Fruit fly (Drosophila melanogaster) whole organism, embryonic: Measurements from ENCODE around the gene Sap30.

Experiments used
- Aef1 ChIP-seq: fragments of 200-800 bp; sonication (Bioruptor generic); IDR thresholded peaks from 3 replicates; pipeline ENCODE4 v1.3.6; 2022; ENCODE audit warnings: missing biosample characterization, missing genetic modification characterization
- B-H2 ChIP-seq: fragments of 200-800 bp; sonication (Bioruptor generic); optimal IDR thresholded peaks from 2 replicates; lab custom pipeline; 2018; ENCODE audit warnings: missing biosample characterization, mild to moderate bottlenecking, missing genetic modification characterization
- CG10267 ChIP-seq: fragments of 200-800 bp; sonication (Bioruptor generic); optimal IDR thresholded peaks from 2 replicates; lab custom pipeline; 2018; ENCODE audit warnings: missing biosample characterization, mild to moderate bottlenecking, missing genetic modification characterization, moderate library complexity
- CG10321 ChIP-seq: fragments of 200-800 bp; sonication (Bioruptor generic); IDR thresholded peaks from 2 replicates; pipeline ENCODE4 v1.3.6; 2022; ENCODE audit warnings: missing biosample characterization, missing genetic modification characterization
- CG10543 ChIP-seq: fragments of 200-800 bp; sonication (Bioruptor generic); optimal IDR thresholded peaks from 3 replicates; lab custom pipeline; 2017; ENCODE audit warnings: missing biosample characterization, mild to moderate bottlenecking, missing genetic modification characterization, moderate library complexity
- CG11398 ChIP-seq: fragments of 200-800 bp; sonication (Bioruptor generic); optimal IDR thresholded peaks from 2 replicates; lab custom pipeline; 2016; ENCODE audit warnings: missing biosample characterization, missing genetic modification characterization
- CG1233 ChIP-seq: fragments of 200-800 bp; sonication (Bioruptor generic); optimal IDR thresholded peaks from 4 replicates; lab custom pipeline; 2018; ENCODE audit warnings: missing biosample characterization, mild to moderate bottlenecking, missing genetic modification characterization
- CG12659 ChIP-seq: fragments of 200-800 bp; sonication (Bioruptor generic); optimal IDR thresholded peaks from 3 replicates; lab custom pipeline; 2017; ENCODE audit warnings: mild to moderate bottlenecking, missing biosample characterization, missing genetic modification reagents, missing genetic modification characterization
- CG13123 ChIP-seq: fragments of 200-800 bp; sonication (Bioruptor generic); optimal IDR thresholded peaks from 2 replicates; lab custom pipeline; 2016; ENCODE audit warnings: missing biosample characterization, missing genetic modification characterization
- CG15269 ChIP-seq: fragments of 200-800 bp; sonication (Bioruptor generic); optimal IDR thresholded peaks from 2 replicates; lab custom pipeline; 2018; ENCODE audit warnings: missing biosample characterization, mild to moderate bottlenecking, missing genetic modification characterization, moderate library complexity
- CG17829 ChIP-seq: fragments of 200-800 bp; optimal IDR thresholded peaks from 2 replicates; lab custom pipeline; 2019; ENCODE audit warnings: missing biosample characterization, mild to moderate bottlenecking, missing genetic modification characterization, moderate library complexity
- CG18619 ChIP-seq: fragments of 200-800 bp; sonication (Bioruptor generic); optimal IDR thresholded peaks from 3 replicates; lab custom pipeline; 2017; ENCODE audit warnings: missing biosample characterization, mild to moderate bottlenecking, missing genetic modification characterization
- CG2889 ChIP-seq: fragments of 200-800 bp; sonication (Bioruptor generic); IDR thresholded peaks from 3 replicates; pipeline ENCODE4 v1.3.6; 2022; ENCODE audit warnings: missing biosample characterization, missing genetic modification characterization
- CG34224 ChIP-seq: fragments of 200-800 bp; sonication (Bioruptor generic); IDR thresholded peaks from 3 replicates; pipeline ENCODE4 v1.3.6; 2022; ENCODE audit warnings: missing biosample characterization, missing genetic modification characterization; ENCODE audit not compliant: partially characterized antibody
- CG6175 ChIP-seq: fragments of 200-800 bp; sonication (Bioruptor generic); IDR thresholded peaks from 3 replicates; pipeline ENCODE4 v1.3.6; 2022; ENCODE audit warnings: missing biosample characterization, missing genetic modification characterization
- CG7357 ChIP-seq: fragments of 200-800 bp; sonication (Bioruptor generic); IDR thresholded peaks from 3 replicates; pipeline ENCODE4 v1.3.6; 2022; ENCODE audit warnings: missing biosample characterization, missing genetic modification characterization
- CG7928 ChIP-seq: fragments of 200-800 bp; sonication (Bioruptor generic); optimal IDR thresholded peaks from 2 replicates; lab custom pipeline; 2017; ENCODE audit warnings: missing biosample characterization, mild to moderate bottlenecking, missing genetic modification characterization
- CG7987 ChIP-seq: fragments of 200-800 bp; sonication (Bioruptor generic); optimal IDR thresholded peaks from 2 replicates; lab custom pipeline; 2018; ENCODE audit warnings: missing biosample characterization, mild to moderate bottlenecking, missing genetic modification characterization, moderate library complexity
- CG8281 ChIP-seq: fragments of 200-800 bp; sonication (Bioruptor generic); optimal IDR thresholded peaks from 2 replicates; lab custom pipeline; 2018; ENCODE audit warnings: missing biosample characterization, mild to moderate bottlenecking, missing genetic modification characterization, moderate library complexity
- CG9215 ChIP-seq: fragments of 200-800 bp; sonication (Bioruptor generic); IDR thresholded peaks from 2 replicates; pipeline ENCODE4 v1.3.6; 2022; ENCODE audit warnings: missing biosample characterization, missing genetic modification characterization
- Dbx ChIP-seq: fragments of 200-800 bp; sonication (Bioruptor generic); IDR thresholded peaks from 3 replicates; pipeline ENCODE4 v1.3.6; 2022; ENCODE audit warnings: missing biosample characterization, missing genetic modification characterization
- Dfd ChIP-seq, 2 experiments: fragments of >200 bp; optimal IDR thresholded peaks; 2 replicates each; lab custom pipeline; 2017; ENCODE audit warnings: missing biosample characterization in 2 of 2, missing genetic modification characterization in 2 of 2
- Eip74EF ChIP-seq, 2 experiments: fragments of 200-800 bp in 1 of 2; fragments of >200 bp in 1 of 2; sonication (Bioruptor generic) in 1 of 2; optimal IDR thresholded peaks; 2 replicates each; lab custom pipeline; 2017 to 2019; ENCODE audit warnings: missing biosample characterization in 2 of 2, missing genetic modification characterization in 2 of 2, mild to moderate bottlenecking in 1 of 2, moderate library complexity in 1 of 2
- Gug ChIP-seq: fragments of 200-800 bp; sonication (Bioruptor generic); IDR thresholded peaks from 4 replicates; pipeline ENCODE4 v1.3.6; 2022; ENCODE audit warnings: missing biosample characterization, missing genetic modification characterization
- HLH4C ChIP-seq: fragments of 200-800 bp; sonication (Bioruptor generic); IDR thresholded peaks from 3 replicates; pipeline ENCODE4 v1.3.6; 2022; ENCODE audit warnings: missing biosample characterization, missing genetic modification characterization; ENCODE audit not compliant: partially characterized antibody
- Hr78 ChIP-seq, 2 experiments: fragments of 200-800 bp in 1 of 2; fragments of >200 bp in 1 of 2; sonication (Bioruptor generic) in 1 of 2; optimal IDR thresholded peaks; 2 replicates each; lab custom pipeline; 2017 to 2019; ENCODE audit warnings: missing biosample characterization in 2 of 2, missing genetic modification characterization in 2 of 2, mild to moderate bottlenecking in 1 of 2, moderate library complexity in 1 of 2
- Mad ChIP-seq: fragments of 200-800 bp; sonication (Bioruptor generic); optimal IDR thresholded peaks from 2 replicates; lab custom pipeline; 2016; ENCODE audit warnings: missing biosample characterization, missing genetic modification characterization
- Neu2 ChIP-seq: fragments of 200-800 bp; sonication (Bioruptor generic); optimal IDR thresholded peaks from 3 replicates; lab custom pipeline; 2016; ENCODE audit warnings: missing biosample characterization, missing genetic modification characterization, borderline replicate concordance
- Optix ChIP-seq: fragments of 200-800 bp; sonication (Bioruptor generic); IDR thresholded peaks from 3 replicates; pipeline ENCODE4 v1.3.6; 2022; ENCODE audit warnings: missing biosample characterization, missing genetic modification characterization
- Trl ChIP-seq, 3 experiments: fragments of >200 bp in 2 of 3; fragments of 200-800 bp in 1 of 3; sonication (Bioruptor generic) in 1 of 3; optimal IDR thresholded peaks; 2 replicates in 1 of 3; 3 replicates in 2 of 3; lab custom pipeline; 2016 to 2017; ENCODE audit warnings: missing biosample characterization in 1 of 3, missing genetic modification characterization in 1 of 3
- ac ChIP-seq: fragments of 200-800 bp; sonication (Bioruptor generic); optimal IDR thresholded peaks from 3 replicates; lab custom pipeline; 2017; ENCODE audit warnings: missing biosample characterization, mild to moderate bottlenecking, missing genetic modification characterization
- cas ChIP-seq: fragments of 200-800 bp; sonication (Bioruptor generic); IDR thresholded peaks from 2 replicates; pipeline ENCODE4 v1.3.6; 2022; ENCODE audit warnings: missing biosample characterization, missing genetic modification characterization
- emc ChIP-seq: fragments of 200-800 bp; sonication (Bioruptor generic); optimal IDR thresholded peaks from 2 replicates; lab custom pipeline; 2016; ENCODE audit warnings: missing biosample characterization, missing genetic modification characterization
- exex ChIP-seq: fragments of 200-800 bp; sonication (Bioruptor generic); optimal IDR thresholded peaks from 4 replicates; lab custom pipeline; 2018; ENCODE audit warnings: missing biosample characterization, mild to moderate bottlenecking, missing genetic modification characterization, moderate library complexity
- eyg ChIP-seq: fragments of 200-800 bp; sonication (Bioruptor generic); optimal IDR thresholded peaks from 3 replicates; lab custom pipeline; 2016; ENCODE audit warnings: missing biosample characterization, missing genetic modification characterization
- fu2 ChIP-seq: fragments of 200-800 bp; sonication (Bioruptor generic); optimal IDR thresholded peaks from 2 replicates; lab custom pipeline; 2016; ENCODE audit warnings: missing biosample characterization, missing genetic modification characterization
- gro ChIP-seq: fragments of 200-800 bp; sonication (Bioruptor generic); optimal IDR thresholded peaks from 2 replicates; lab custom pipeline; 2016; ENCODE audit warnings: missing biosample characterization, missing genetic modification characterization
- hbn ChIP-seq: fragments of 200-800 bp; sonication (Bioruptor generic); IDR thresholded peaks from 2 replicates; pipeline ENCODE4 v1.3.6; 2022; ENCODE audit warnings: missing biosample characterization, missing genetic modification characterization; ENCODE audit not compliant: partially characterized antibody
- maf-S ChIP-seq: fragments of 200-800 bp; sonication (Bioruptor generic); optimal IDR thresholded peaks from 2 replicates; lab custom pipeline; 2016; ENCODE audit warnings: missing biosample characterization, missing genetic modification characterization
- mam ChIP-seq: fragments of 200-800 bp; sonication (Bioruptor generic); optimal IDR thresholded peaks from 3 replicates; lab custom pipeline; 2016; ENCODE audit warnings: missing biosample characterization, missing genetic modification characterization
- nmo ChIP-seq: fragments of 200-800 bp; sonication (Bioruptor generic); optimal IDR thresholded peaks from 2 replicates; lab custom pipeline; 2018; ENCODE audit warnings: missing biosample characterization, mild to moderate bottlenecking, missing genetic modification characterization, moderate library complexity
- otp ChIP-seq: fragments of 200-800 bp; sonication (Bioruptor generic); IDR thresholded peaks from 3 replicates; pipeline ENCODE4, ENCODE4 v1.3.6; 2022; ENCODE audit warnings: missing biosample characterization, missing genetic modification characterization
- row ChIP-seq: fragments of 200-800 bp; sonication (Bioruptor generic); IDR thresholded peaks from 3 replicates; pipeline ENCODE4 v1.3.6; 2022; ENCODE audit warnings: missing biosample characterization, missing genetic modification characterization
- sim ChIP-seq: fragments of 200-800 bp; sonication (Bioruptor generic); IDR thresholded peaks from 2 replicates; pipeline ENCODE4 v1.3.6; 2022; ENCODE audit warnings: missing biosample characterization, missing genetic modification characterization
- tgo ChIP-seq: fragments of 200-800 bp; sonication (Bioruptor generic); IDR thresholded peaks from 3 replicates; pipeline ENCODE4 v1.3.6; 2022; ENCODE audit warnings: missing biosample characterization, missing genetic modification characterization
- trem ChIP-seq: fragments of 200-800 bp; optimal IDR thresholded peaks from 3 replicates; lab custom pipeline; 2019; ENCODE audit warnings: missing biosample characterization, mild to moderate bottlenecking, missing genetic modification characterization, moderate library complexity
- wdn ChIP-seq: fragments of 200-800 bp; sonication (Bioruptor generic); IDR thresholded peaks from 2 replicates; pipeline ENCODE4 v1.3.6; 2022; ENCODE audit warnings: missing biosample characterization, missing genetic modification characterization
- z ChIP-seq: fragments of 200-800 bp; sonication (Bioruptor generic); IDR thresholded peaks from 3 replicates; pipeline ENCODE4 v1.3.6; 2022; ENCODE audit warnings: missing biosample characterization, missing genetic modification characterization
- zen2 ChIP-seq: fragments of 200-800 bp; sonication (Bioruptor generic); IDR thresholded peaks from 3 replicates; pipeline ENCODE4 v1.3.6; 2022; ENCODE audit warnings: missing biosample characterization, missing genetic modification characterization; ENCODE audit not compliant: partially characterized antibody
- zfh1 ChIP-seq: fragments of 200-800 bp; sonication (Bioruptor generic); IDR thresholded peaks from 3 replicates; pipeline ENCODE4 v1.3.6; 2022; ENCODE audit warnings: missing biosample characterization, missing genetic modification characterization

Gene Sap30

dm6 chrX:16833097-16833496 is 46.0 kb downstream of the Sap30 start (continued):
- TF ChIP-seq Trl (optimal IDR thresholded peaks at IDR 0.05; lab: Kevin White, UChicago) (no peak), Trl (GFP tag; optimal IDR thresholded peaks at IDR 0.05; lab: Kevin White, UChicago) (peak; percentile 65), Gug (GFP tag; lab: Robert Waterston, UW) (peak; percentile 44; the same call in 3 of the 4 replicates), fu2 (GFP tag; lab: Kevin White, UChicago) (no peak), CG13123 (GFP tag; lab: Kevin White, UChicago) (peak; percentile 13), CG2889 (peak; percentile 58; the same call in 1 of the 3 replicates), wdn (peak; percentile 57; the same call in 1 of the 2 replicates), sim (GFP tag; lab: Robert Waterston, UW) (no peak), Hr78 (GFP tag; optimal IDR thresholded peaks at IDR 0.05; lab: Kevin White, UChicago) (peak in 1 of 2 experiments; percentile 61), CG15269 (tag; lab: Kevin White, UChicago) (peak; percentile 79), tgo (GFP tag; lab: Robert Waterston, UW) (peak; percentile 72; the same call in 2 of the 3 replicates), mam (peak; percentile 71), CG7928 (GFP tag; lab: Kevin White, UChicago) (no peak), CG11398 (no peak), Eip74EF (GFP tag; optimal IDR thresholded peaks at IDR 0.05; lab: Kevin White, UChicago) (peak in 1 of 2 experiments; percentile 82), CG17829 (tag; lab: Kevin White, UChicago) (peak; percentile 78), row (GFP tag; lab: Robert Waterston, UW) (peak; percentile 78), Aef1 (GFP tag; lab: Robert Waterston, UW) (peak; percentile 73), CG9215 (GFP tag; lab: Robert Waterston, UW) (peak; percentile 53), maf-S (GFP tag; lab: Kevin White, UChicago) (peak; percentile 33), CG10267 (tag; lab: Kevin White, UChicago) (peak; percentile 65), CG1233 (GFP tag; lab: Kevin White, UChicago) (peak; percentile 50), CG7987 (no peak), zen2 (GFP tag; lab: Robert Waterston, UW) (no peak), zfh1 (GFP tag; lab: Robert Waterston, UW) (peak; percentile 81), trem (peak; percentile 74), B-H2 (GFP tag; lab: Kevin White, UChicago) (no peak), CG6175 (GFP tag; lab: Robert Waterston, UW) (no peak), Dfd (GFP tag; optimal IDR thresholded peaks at IDR 0.05; lab: Kevin White, UChicago) (no peak), otp (GFP tag; lab: Robert Waterston, UW) (peak; percentile 80; the same call in 2 of the 3 replicates), Dbx (GFP tag; lab: Robert Waterston, UW) (no peak), ac (no peak), emc (no peak), eyg (GFP tag; lab: Kevin White, UChicago) (peak; percentile 39), CG7357 (GFP tag; lab: Robert Waterston, UW) (peak; percentile 67; the same call in 2 of the 3 replicates), z (no peak), cas (no peak), CG10543 (GFP tag; lab: Kevin White, UChicago) (peak; percentile 14), CG12659 (GFP tag; lab: Kevin White, UChicago) (peak; percentile 62), gro (GFP tag; lab: Kevin White, UChicago) (no peak), exex (tag; lab: Kevin White, UChicago) (no peak), hbn (GFP tag; lab: Robert Waterston, UW) (no peak), CG18619 (GFP tag; lab: Kevin White, UChicago) (peak; percentile 50), nmo (GFP tag; lab: Kevin White, UChicago) (peak; percentile 91), CG10321 (GFP tag; lab: Robert Waterston, UW) (no peak), CG8281 (tag; lab: Kevin White, UChicago) (peak; percentile 63), CG34224 (GFP tag; lab: Robert Waterston, UW) (no peak), Neu2 (GFP tag; lab: Kevin White, UChicago) (no peak), Optix (GFP tag; lab: Robert Waterston, UW) (peak; percentile 75), HLH4C (no peak), Mad (GFP tag; lab: Kevin White, UChicago) (peak; percentile 49)
